Fruit fly (Drosophila melanogaster) whole organism, prepupa: ENCODE measurements around the gene mat.

Experiments used
- CG10669 ChIP-seq: fragments of 200-800 bp; sonication (Bioruptor generic); optimal IDR thresholded peaks from 3 replicates; lab custom pipeline; 2018; ENCODE audit warnings: missing biosample characterization, mild to moderate bottlenecking, missing genetic modification characterization, moderate library complexity
- CG11762 ChIP-seq: fragments of 200-800 bp; sonication (Bioruptor generic); optimal IDR thresholded peaks from 3 replicates; lab custom pipeline; 2016; ENCODE audit warnings: missing biosample characterization, missing genetic modification characterization; ENCODE audit not compliant: insufficient read depth
- CG7368 ChIP-seq: fragments of 200-800 bp; sonication (Bioruptor generic); optimal IDR thresholded peaks from 3 replicates; lab custom pipeline; 2016; ENCODE audit warnings: missing biosample characterization, missing genetic modification characterization
- fd59A ChIP-seq: fragments of 200-800 bp; sonication (Bioruptor generic); optimal IDR thresholded peaks from 2 replicates; lab custom pipeline; 2017; ENCODE audit warnings: missing biosample characterization, mild to moderate bottlenecking, missing genetic modification characterization, missing genetic modification reagents
- lz ChIP-seq: fragments of 200-800 bp; sonication (Bioruptor generic); optimal IDR thresholded peaks from 3 replicates; lab custom pipeline; 2016; ENCODE audit warnings: missing biosample characterization, missing genetic modification characterization

dm6 chr3L:913682-914081 is 11.0 kb downstream of the mat start, which contains the start of gene Glut1:
- no peak for TF ChIP-seq CG11762
- TF ChIP-seq lz (GFP tag; lab: Kevin White, UChicago), result no peak
- no peak for TF ChIP-seq CG10669 (GFP tag; lab: Kevin White, UChicago)
- no peak for TF ChIP-seq CG7368 (GFP tag; lab: Kevin White, UChicago)
- no peak for TF ChIP-seq fd59A (GFP tag; lab: Kevin White, UChicago)
